Worm (Caenorhabditis elegans) whole organism, mixed stage, embryonic: ENCODE data around the gene Y59A8A.8.

Source experiments
- ces-1 ChIP-seq: fragments of 150-350 bp; optimal IDR thresholded peaks from 2 replicates; lab custom pipeline; 2014; ENCODE audit warnings: missing biosample characterization, missing genetic modification reagents, missing genetic modification characterization
- elt-1 ChIP-seq: sonication (generic microtip); optimal IDR thresholded peaks from 2 replicates; lab custom pipeline; 2017; ENCODE audit warnings: missing genetic modification characterization, mild to moderate bottlenecking, missing compliant biosample characterization, antibody characterized with exemption, moderate library complexity, borderline replicate concordance; ENCODE audit not compliant: insufficient read depth
- lsy-2 ChIP-seq: fragments of 150-350 bp; optimal IDR thresholded peaks from 2 replicates; lab custom pipeline; 2014; ENCODE audit warnings: missing biosample characterization, missing genetic modification characterization
- pha-4 ChIP-seq: fragments of 150-350 bp; optimal IDR thresholded peaks from 2 replicates; lab custom pipeline; 2018; ENCODE audit warnings: missing biosample characterization, missing genetic modification reagents, missing genetic modification characterization
- sptf-1 ChIP-seq: sonication (generic microtip); optimal IDR thresholded peaks from 2 replicates; lab custom pipeline; 2017; ENCODE audit warnings: mild to moderate bottlenecking, missing genetic modification characterization, moderate library complexity, missing compliant biosample characterization

ce11 chrV:17896736-17897353, 31.4 kb downstream of the Y59A8A.8 start, which contains the start of gene fbxa-156:
- TF ChIP-seq lsy-2: no peak
- TF ChIP-seq ces-1 (GFP tag; lab: Kevin White, UChicago): no peak
- TF ChIP-seq elt-1 (tag; lab: Kevin White, UChicago): no peak
- no peak for TF ChIP-seq sptf-1 (tag; lab: Kevin White, UChicago)
- TF ChIP-seq pha-4 (tag; lab: Kevin White, UChicago): no peak
